Worm (Caenorhabditis elegans): ENCODE data around the gene C08F11.13.
"Not testable (repeated sequence)": the region's sequence is repeated elsewhere in the genome, so short reads cannot be mapped to it uniquely, and the experiment has no call there.

C08F11.13 gene

ce11 chrIV:13597813-13598212 is 11.9 kb downstream of the C08F11.13 start, which contains the start of gene Y45F10B.9:
Gene Y45F10B.9 (minus strand): TSS chrIV:13597913.
- TF ChIP-seq madf-2, ceh-24, lin-11 (tag; optimal IDR thresholded peaks at IDR 0.05): not testable (repeated sequence)

DNA sequence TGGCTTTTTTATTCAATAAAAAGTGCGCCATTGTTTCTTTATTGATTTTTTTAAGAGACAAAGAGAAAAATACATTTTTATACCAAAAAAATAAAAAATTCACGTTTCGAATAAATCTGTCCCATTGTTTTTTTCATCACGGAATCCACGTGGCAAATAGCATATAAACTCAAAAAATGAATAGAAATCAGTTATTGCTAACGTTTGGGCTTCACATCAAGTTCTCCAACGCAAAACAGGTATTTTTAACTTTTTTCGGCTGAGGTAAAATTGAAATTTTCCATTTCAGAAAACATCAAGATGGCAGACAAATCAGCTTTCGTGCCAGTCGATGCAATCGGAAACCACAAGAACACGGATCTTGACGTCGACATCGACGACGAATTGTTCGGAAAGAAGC is 16.3 kb downstream of the C08F11.13 start, which contains the start of gene Y45F10B.3:
Gene Y45F10B.3, plus strand, starts transcription at position 301 of the 400 bp plus-strand sequence.
- TF ChIP-seq nfya-1 (tag; optimal IDR thresholded peaks at IDR 0.05) (no peak), ceh-34 (tag; optimal IDR thresholded peaks at IDR 0.05) (no peak), pax-1 (tag; optimal IDR thresholded peaks at IDR 0.05) (no peak), unc-42 (tag; optimal IDR thresholded peaks at IDR 0.05) (no peak), syd-9 (tag; optimal IDR thresholded peaks at IDR 0.05) (no peak), pqm-1 (tag; optimal IDR thresholded peaks at IDR 0.05) (no peak), rnt-1 (tag; optimal IDR thresholded peaks at IDR 0.05) (no peak), ceh-9 (tag; optimal IDR thresholded peaks at IDR 0.05) (no peak), ceh-19 (GFP tag; optimal IDR thresholded peaks at IDR 0.05) (no peak), ceh-18 (tag; optimal IDR thresholded peaks at IDR 0.05) (no peak), hlh-30 (tag; optimal IDR thresholded peaks at IDR 0.05; ENCODE audit: insufficient read depth) (no peak), pha-4 (tag; optimal IDR thresholded peaks at IDR 0.05) (no peak), ceh-48 (tag; optimal IDR thresholded peaks at IDR 0.05) (no peak), Y22D7AL.16 (tag; optimal IDR thresholded peaks at IDR 0.05) (no peak), K09A11.1 (tag; optimal IDR thresholded peaks at IDR 0.05; ENCODE audit: insufficient read depth) (no peak), zip-5 (tag; optimal IDR thresholded peaks at IDR 0.05) (no peak), hlh-13 (GFP tag; optimal IDR thresholded peaks at IDR 0.05) (no peak), ceh-24 (tag; optimal IDR thresholded peaks at IDR 0.05) (no peak), ama-1 (optimal IDR thresholded peaks at IDR 0.05) (no peak), K02D7.2 (tag; optimal IDR thresholded peaks at IDR 0.05) (no peak)

DNA sequence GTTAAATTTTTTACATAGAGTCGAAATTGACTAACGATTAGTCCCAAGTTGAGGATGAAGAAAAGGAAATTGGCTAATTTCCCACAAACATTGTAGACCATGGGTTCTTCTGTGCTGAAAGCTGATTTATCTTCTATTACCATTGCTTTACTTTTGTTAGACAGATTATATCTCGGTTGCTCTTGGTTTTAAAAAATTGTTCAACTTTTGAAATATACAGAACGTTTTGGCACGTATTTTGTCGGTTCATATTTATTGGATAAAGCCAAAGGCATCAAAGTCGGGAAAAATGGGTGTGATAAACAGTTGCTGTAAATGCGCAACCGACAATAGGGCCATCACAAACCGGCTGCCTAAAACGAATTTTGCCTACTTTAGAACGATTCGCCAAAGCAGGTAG is 18.0 kb downstream of the C08F11.13 start, which contains the start of gene tsp-5:
Gene tsp-5, minus strand, starts transcription at position 101 of the 400 bp plus-strand sequence.
- TF ChIP-seq pha-2 (tag; optimal IDR thresholded peaks at IDR 0.05) (no peak), ceh-14 (tag; optimal IDR thresholded peaks at IDR 0.05) (no peak)

DNA sequence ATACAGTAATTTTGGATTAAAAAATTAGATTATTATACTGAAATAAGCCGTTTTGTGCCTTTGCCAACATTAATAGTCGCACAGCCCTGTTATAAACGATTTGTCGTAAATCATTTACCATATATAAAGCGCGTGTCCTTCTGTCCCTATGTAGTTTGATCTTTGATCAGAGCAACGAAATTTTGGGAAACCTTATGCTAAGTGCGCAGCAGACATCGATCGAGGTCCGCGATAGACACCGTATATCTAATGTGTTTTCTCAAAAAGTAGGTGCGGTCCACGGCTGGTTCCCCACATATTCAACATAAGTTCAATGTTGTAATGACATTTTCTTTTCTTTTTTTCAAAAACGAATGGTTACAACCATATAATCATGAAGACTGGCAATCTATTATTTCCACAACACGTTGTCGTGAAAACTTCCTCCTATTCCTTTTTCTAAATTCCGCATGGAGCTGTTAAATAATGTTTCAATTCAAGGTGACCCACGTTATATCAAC is 21.1 kb downstream of the C08F11.13 start, which contains the start of gene sru-9:
Gene sru-9, plus strand, starts transcription at position 450 of the 500 bp plus-strand sequence.
- TF ChIP-seq hlh-6, F13H6.1, ceh-30 (tag; optimal IDR thresholded peaks at IDR 0.05): not testable (repeated sequence)

- TF ChIP-seq Y22D7AL.16 (tag; optimal IDR thresholded peaks at IDR 0.05) (no peak), dmd-4 (tag; optimal IDR thresholded peaks at IDR 0.05; ENCODE audit: borderline replicate concordance) (no peak), odd-2 (tag; optimal IDR thresholded peaks at IDR 0.05) (no peak)
Measured at ce11 chrIV:13587175-13587574, 22.5 kb downstream of the C08F11.13 start, which contains the start of gene Y45F10B.12. Gene Y45F10B.12 (plus strand): TSS chrIV:13587475.

- TF ChIP-seq zip-5 (tag; optimal IDR thresholded peaks at IDR 0.05) (no peak), ceh-14 (tag; optimal IDR thresholded peaks at IDR 0.05) (no peak), dve-1 (tag; optimal IDR thresholded peaks at IDR 0.05) (no peak), tbx-2 (tag; optimal IDR thresholded peaks at IDR 0.05) (no peak), madf-2 (tag; optimal IDR thresholded peaks at IDR 0.05) (no peak), ceh-34 (tag; optimal IDR thresholded peaks at IDR 0.05) (no peak), mec-3 (tag; optimal IDR thresholded peaks at IDR 0.05; ENCODE audit: borderline replicate concordance) (no peak), elt-2 (tag; optimal IDR thresholded peaks at IDR 0.05) (no peak), fkh-6 (tag; optimal IDR thresholded peaks at IDR 0.05) (no peak), pqm-1 (tag; optimal IDR thresholded peaks at IDR 0.05) (no peak), syd-9 (tag; optimal IDR thresholded peaks at IDR 0.05) (no peak), unc-42 (tag; optimal IDR thresholded peaks at IDR 0.05) (no peak), rnt-1 (tag; optimal IDR thresholded peaks at IDR 0.05) (no peak), Y22D7AL.16 (tag; optimal IDR thresholded peaks at IDR 0.05) (no peak), odd-2 (tag; optimal IDR thresholded peaks at IDR 0.05) (no peak), nfya-1 (tag; optimal IDR thresholded peaks at IDR 0.05) (no peak), ceh-22 (tag; optimal IDR thresholded peaks at IDR 0.05) (no peak), che-1 (tag; optimal IDR thresholded peaks at IDR 0.05) (no peak), ceh-30 (tag; optimal IDR thresholded peaks at IDR 0.05) (no peak)
Measured at ce11 chrIV:13584646-13585045, 25.0 kb downstream of the C08F11.13 start, which contains the start of gene sru-11. Gene sru-11 (plus strand): TSS chrIV:13584946.
